Fruit fly (Drosophila melanogaster) Kc167 (cell line): ENCODE results near the gene Elovl7.

Source experiments
- Myc ChIP-seq: fragments of >200 bp; optimal IDR thresholded peaks from 2 replicates; lab custom pipeline; 2017; ENCODE audit warnings: missing external identifiers
- Sin3A ChIP-seq: fragments of >200 bp; optimal IDR thresholded peaks from 2 replicates; lab custom pipeline; 2018; ENCODE audit warnings: missing external identifiers
- h ChIP-seq: fragments of >200 bp; optimal IDR thresholded peaks from 3 replicates; lab custom pipeline; 2018; ENCODE audit warnings: missing external identifiers
- insv ChIP-seq: fragments of >200 bp; optimal IDR thresholded peaks from 3 replicates; lab custom pipeline; 2018; ENCODE audit warnings: missing external identifiers
- psq ChIP-seq: fragments of >200 bp; optimal IDR thresholded peaks from 2 replicates; lab custom pipeline; 2017; ENCODE audit warnings: missing external identifiers
- ttk ChIP-seq: sonication (Bioruptor generic); optimal IDR thresholded peaks from 2 replicates; lab custom pipeline; 2017; ENCODE audit warnings: missing external identifiers

Elovl7 gene

DNA sequence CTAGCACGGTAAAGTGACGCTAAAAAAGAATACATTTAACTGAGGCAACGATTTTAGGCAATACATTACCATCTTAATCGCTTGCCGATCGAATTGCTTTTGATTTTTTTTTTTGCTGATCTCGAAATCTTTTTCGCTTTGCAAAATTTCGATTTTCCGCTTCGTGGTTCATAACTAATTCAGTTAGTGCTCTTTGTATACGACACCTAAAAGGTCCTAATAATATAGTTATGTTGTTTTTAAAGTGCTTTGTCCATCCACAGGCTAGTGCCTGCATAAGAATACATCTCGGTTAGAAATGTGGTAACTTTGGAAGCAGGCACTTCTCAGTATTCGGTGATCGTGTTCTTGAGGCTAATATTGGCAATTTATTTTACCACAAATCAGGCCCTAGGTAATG, 15.4 kb downstream of the Elovl7 start, which contains the start of gene Sfp84E:
Gene Sfp84E (minus strand): TSS at position 101 of the 400 bp plus-strand sequence.
- no peak for TF ChIP-seq psq (lab: Kevin White, UChicago)
- no peak for TF ChIP-seq ttk (lab: Kevin White, UChicago)
- no peak for TF ChIP-seq Sin3A
- no peak for TF ChIP-seq h (lab: Kevin White, UChicago)
- no peak for TF ChIP-seq insv
- no peak for TF ChIP-seq Myc

DNA sequence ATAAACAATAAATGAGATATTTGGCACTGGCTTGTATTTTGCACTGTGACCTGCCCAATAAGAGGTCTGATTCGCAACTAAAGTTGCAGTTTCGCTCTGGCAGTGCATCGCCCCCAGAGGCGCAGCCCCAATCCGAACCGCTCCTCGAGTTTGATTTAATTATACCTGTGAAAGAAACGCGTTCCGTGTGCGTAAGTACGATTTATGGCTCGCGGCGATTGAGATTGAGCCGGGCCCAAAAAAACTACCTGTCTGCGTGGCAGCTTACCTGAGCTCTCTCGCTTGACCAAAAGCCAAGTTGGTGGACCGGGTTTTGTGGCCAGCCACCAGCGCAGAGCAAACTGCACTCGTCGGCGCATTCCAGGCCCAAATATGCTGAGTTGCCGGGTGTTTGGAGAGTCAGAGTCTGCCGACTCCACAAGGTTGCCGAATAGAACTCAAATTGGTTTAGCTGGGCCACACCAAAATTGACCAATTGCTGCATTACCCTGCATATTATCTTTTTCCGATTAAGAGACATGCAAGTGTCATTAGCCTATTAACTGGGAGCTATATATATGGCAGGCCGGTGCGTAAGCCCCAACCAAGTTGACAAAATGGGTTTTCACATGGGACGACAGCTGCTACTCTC, 17.2 kb downstream of the Elovl7 start, which contains the start of the genes CD98hc and Os-C:
Gene CD98hc (minus strand): TSS at position 50 of the 631 bp plus-strand sequence.
Gene Os-C (plus strand): TSS at position 581 of the 631 bp plus-strand sequence.
- TF ChIP-seq Myc (no peak), h (lab: Kevin White, UChicago) (no peak), psq (lab: Kevin White, UChicago) (no peak), ttk (lab: Kevin White, UChicago) (no peak), Sin3A (no peak), insv (no peak)

dm6 chr3R:7977011-7977925, 18.4 kb downstream of the Elovl7 start:
- TF ChIP-seq Myc (no peak), h (lab: Kevin White, UChicago) (no peak), insv (no peak), psq (lab: Kevin White, UChicago) (no peak), Sin3A (no peak), ttk (lab: Kevin White, UChicago) (no peak)

DNA sequence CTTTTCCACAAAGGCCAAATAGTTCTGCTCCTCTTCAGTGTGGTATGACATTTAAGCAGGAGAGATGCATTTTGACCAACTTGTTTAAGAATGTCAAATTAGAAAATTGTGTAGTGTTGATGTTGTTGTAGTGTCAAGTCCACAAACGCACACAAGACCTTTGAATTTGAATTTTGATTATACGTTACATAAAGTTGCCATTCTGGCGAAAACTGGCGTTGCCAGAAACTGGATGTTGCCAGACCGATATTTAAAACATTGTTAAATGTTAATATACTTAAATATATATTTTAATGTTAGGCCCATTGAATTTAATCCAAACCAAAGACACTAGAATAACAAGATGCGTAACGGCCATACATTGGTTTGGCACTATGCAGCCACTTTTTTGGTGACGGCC, 22.6 kb downstream of the Elovl7 start:
- TF ChIP-seq h (lab: Kevin White, UChicago) (no peak), insv (no peak), Myc (no peak), ttk (lab: Kevin White, UChicago) (no peak)

DNA sequence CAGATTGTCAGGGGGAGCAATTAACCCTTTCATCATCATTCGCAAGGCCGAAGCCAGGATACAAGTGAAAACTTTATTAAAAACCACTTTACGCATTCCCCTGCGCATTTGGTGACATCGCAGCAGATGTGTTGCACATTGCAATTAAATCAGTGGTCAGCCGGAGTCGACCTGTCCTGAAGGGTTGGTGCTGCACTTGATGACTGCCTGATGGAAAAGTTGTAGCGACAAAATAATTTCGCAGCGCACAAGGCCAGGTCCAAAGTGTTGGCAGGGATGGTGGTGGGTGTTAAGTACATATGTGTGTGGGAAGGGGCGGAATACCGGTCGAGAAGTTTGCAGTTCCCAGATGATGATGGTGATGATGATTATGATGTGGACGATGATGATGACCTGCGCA, 23.5 kb downstream of the Elovl7 start:
- TF ChIP-seq psq (lab: Kevin White, UChicago) (no peak), Myc (no peak), h (lab: Kevin White, UChicago) (no peak), Sin3A (no peak), insv (no peak), ttk (lab: Kevin White, UChicago) (no peak)

DNA sequence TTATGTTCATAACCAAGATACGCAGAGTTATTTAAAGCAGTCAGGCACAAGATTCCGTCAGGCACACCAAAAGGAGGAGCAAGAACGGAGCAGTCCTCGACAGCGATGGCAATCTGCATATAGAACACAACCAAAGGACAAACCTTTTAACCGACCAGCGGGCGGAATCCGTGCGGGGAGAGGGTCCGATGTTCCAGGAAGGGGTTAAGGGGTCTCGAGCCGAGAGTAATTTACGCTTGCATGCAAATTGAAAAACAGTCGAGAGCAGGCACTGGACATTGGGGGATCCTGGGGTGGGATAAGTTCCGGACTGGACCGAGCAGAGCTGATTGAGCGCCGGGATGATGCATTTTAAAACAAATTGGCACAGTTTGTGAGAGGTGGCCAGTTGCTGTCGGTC, 25.0 kb downstream of the Elovl7 start:
- no peak for TF ChIP-seq ttk (lab: Kevin White, UChicago)
- no peak for TF ChIP-seq psq (lab: Kevin White, UChicago)
- TF ChIP-seq Sin3A: no peak
- TF ChIP-seq insv: no peak

- TF ChIP-seq h (lab: Kevin White, UChicago): no peak
- TF ChIP-seq Myc: no peak
- TF ChIP-seq Sin3A: no peak
- TF ChIP-seq psq (lab: Kevin White, UChicago): no peak
These were observed 25.9 kb downstream of the Elovl7 start for dm6 chr3R:7969702-7970175.

DNA sequence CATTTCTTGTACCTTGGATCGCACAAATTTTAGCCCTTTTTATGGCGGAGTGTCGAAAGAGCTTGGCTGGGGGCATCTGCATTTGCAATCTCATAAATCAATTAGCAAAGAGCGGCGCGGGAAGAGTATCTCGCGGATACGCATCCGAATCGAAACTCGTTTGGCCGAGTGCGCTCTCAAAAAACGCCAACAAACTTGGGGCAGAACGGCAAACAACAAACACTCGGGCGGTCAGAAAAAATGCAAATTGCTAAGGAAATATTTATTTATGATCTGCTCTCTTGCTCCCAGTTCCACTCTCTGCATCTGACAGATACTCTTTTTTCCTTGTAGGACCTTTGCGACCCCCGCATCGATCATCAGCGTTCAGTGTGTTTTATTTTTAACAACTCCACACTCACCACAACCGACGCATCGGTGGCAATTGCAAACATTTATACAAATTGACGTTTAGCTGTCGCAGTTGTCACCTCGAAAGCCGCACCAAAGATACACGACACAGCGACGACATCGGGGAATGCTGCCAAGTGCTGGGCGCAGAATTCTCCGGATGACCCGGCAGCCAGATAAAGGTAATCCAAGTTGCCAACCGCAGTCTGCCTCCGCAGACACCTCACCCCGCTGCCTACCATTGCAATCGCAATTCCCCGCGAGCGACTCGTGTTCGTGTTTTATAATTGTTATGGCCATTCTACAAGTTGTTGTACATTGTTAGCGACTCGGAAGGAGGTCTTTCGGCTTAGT, 26.5 kb downstream of the Elovl7 start:
- TF ChIP-seq insv: no peak
- TF ChIP-seq Myc: no peak
- TF ChIP-seq h (lab: Kevin White, UChicago): no peak
- no peak for TF ChIP-seq ttk (lab: Kevin White, UChicago)
- TF ChIP-seq Sin3A: no peak
- TF ChIP-seq psq (lab: Kevin White, UChicago): no peak

dm6 chr3R:7967801-7968200, 27.9 kb downstream of the Elovl7 start:
- no peak for TF ChIP-seq insv

DNA sequence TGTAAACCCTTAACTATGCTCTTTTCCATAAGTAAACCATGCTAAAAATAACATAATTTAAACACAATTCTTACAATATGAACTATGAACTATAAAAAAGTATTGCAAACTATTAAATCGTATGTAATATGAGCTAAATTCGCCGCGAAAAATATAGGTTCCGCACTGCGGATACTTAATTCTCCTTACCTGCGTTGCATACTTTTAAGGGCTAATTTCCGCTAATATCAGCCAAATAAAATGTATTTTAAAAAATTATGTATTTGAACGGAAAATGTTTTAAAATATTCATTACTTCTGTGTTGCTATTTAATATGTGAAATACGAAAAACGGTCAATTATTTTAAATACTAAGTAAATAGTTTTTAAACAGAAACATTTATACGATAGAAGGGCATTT, 28.3 kb downstream of the Elovl7 start, which contains the start of gene dsx:
Gene dsx (minus strand): TSS at position 62 of the 400 bp plus-strand sequence.
- no peak for TF ChIP-seq Myc
- no peak for TF ChIP-seq ttk (lab: Kevin White, UChicago)
- TF ChIP-seq Sin3A: no peak
- no peak for TF ChIP-seq psq (lab: Kevin White, UChicago)
- TF ChIP-seq h (lab: Kevin White, UChicago): no peak
- TF ChIP-seq insv: no peak

dm6 chr3R:7966544-7967264, 28.9 kb downstream of the Elovl7 start:
- TF ChIP-seq psq (lab: Kevin White, UChicago) (no peak), Myc (no peak), Sin3A (no peak), insv (no peak), ttk (lab: Kevin White, UChicago) (no peak), h (lab: Kevin White, UChicago) (no peak)
